Worm (Caenorhabditis elegans): ENCODE measurements around the gene oac-8.

The oac-8 gene

DNA sequence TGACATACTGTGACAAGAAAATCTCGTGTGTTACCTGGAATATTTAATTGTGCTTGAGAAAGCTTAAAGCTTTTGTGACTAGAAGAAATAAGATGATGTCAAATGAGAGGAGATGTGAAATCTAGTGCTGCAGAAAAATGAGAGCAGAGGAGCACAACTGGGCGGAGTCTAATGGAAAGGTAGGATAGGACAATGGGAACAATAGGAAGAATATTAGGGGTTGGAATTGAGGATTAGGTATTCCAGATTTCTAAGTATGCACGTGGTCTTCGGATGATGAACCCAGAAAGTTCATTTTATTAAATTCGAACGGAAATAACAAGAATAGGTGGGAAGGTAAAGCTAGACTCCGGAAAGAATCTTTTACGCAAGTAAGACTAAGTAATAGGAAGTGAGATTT, 9.2 kb downstream of the oac-8 start, which contains the start of gene C43F9.7:
Gene C43F9.7 (minus strand): TSS at position 101 of the 400 bp plus-strand sequence.
- TF ChIP-seq tbx-8 (GFP tag; optimal IDR thresholded peaks at IDR 0.05) (no peak), lin-13 (tag; optimal IDR thresholded peaks at IDR 0.05) (no peak), ztf-11 (tag; optimal IDR thresholded peaks at IDR 0.05) (no peak), elt-1 (tag; optimal IDR thresholded peaks at IDR 0.05; ENCODE audit: borderline replicate concordance, insufficient read depth) (no peak), pha-4 (tag; optimal IDR thresholded peaks at IDR 0.05) (no peak), ceh-39 (tag; optimal IDR thresholded peaks at IDR 0.05) (no peak), unc-62 (GFP tag; optimal IDR thresholded peaks at IDR 0.05) (no peak), zip-8 (tag; optimal IDR thresholded peaks at IDR 0.05) (no peak), ces-1 (GFP tag; optimal IDR thresholded peaks at IDR 0.05) (no peak), cnd-1 (tag; optimal IDR thresholded peaks at IDR 0.05) (no peak), nhr-237 (tag; optimal IDR thresholded peaks at IDR 0.05) (no peak), sptf-1 (tag; optimal IDR thresholded peaks at IDR 0.05) (no peak)

- no peak for TF ChIP-seq zip-8 (tag; optimal IDR thresholded peaks at IDR 0.05)
- no peak for TF ChIP-seq bed-3 (GFP tag; optimal IDR thresholded peaks at IDR 0.05)
- no peak for TF ChIP-seq unc-39 (tag; optimal IDR thresholded peaks at IDR 0.05)
- no peak for TF ChIP-seq lin-32 (GFP tag; optimal IDR thresholded peaks at IDR 0.05)
- no peak for TF ChIP-seq nhr-28 (tag; optimal IDR thresholded peaks at IDR 0.05)
- no peak for TF ChIP-seq M03D4.4 (tag; optimal IDR thresholded peaks at IDR 0.05)
- no peak for TF ChIP-seq mep-1 (tag; optimal IDR thresholded peaks at IDR 0.05)
- TF ChIP-seq blmp-1 (tag; optimal IDR thresholded peaks at IDR 0.05), result no peak
- TF ChIP-seq elt-1 (tag; optimal IDR thresholded peaks at IDR 0.05; ENCODE audit: borderline replicate concordance, insufficient read depth), result no peak
- TF ChIP-seq pha-4 (tag; optimal IDR thresholded peaks at IDR 0.05), result no peak
- no peak for TF ChIP-seq unc-120 (tag; optimal IDR thresholded peaks at IDR 0.05; ENCODE audit: poor library complexity, severe bottlenecking)
- no peak for TF ChIP-seq flh-1 (GFP tag; optimal IDR thresholded peaks at IDR 0.05)
Measured at ce11 chrIV:10596505-10596904, 12.2 kb downstream of the oac-8 start, which contains the start of gene C43F9.11. Gene C43F9.11, plus strand, starts transcription at chrIV:10596805.

DNA sequence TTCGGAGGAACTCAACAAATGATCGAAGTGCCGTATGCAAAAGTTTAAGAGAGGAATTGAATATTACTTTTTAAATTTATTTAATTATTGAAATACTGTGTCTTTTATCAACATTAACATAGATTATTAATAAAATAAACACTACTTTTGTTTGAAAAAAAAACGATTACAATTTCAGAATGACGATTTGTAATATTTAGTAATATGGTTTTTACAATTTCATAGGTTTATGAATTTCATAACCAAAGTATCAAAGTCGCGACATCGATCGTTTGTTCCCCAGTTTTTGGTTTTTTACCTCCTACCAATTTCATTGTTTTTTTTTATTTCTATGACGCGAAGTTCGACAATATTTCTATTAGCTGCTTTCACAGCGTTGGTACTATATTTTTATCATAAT, 15.6 kb downstream of the oac-8 start, which contains the start of gene R09H10.1:
Gene R09H10.1 (plus strand): TSS at position 301 of the 400 bp plus-strand sequence.
- TF ChIP-seq nhr-12 (tag; optimal IDR thresholded peaks at IDR 0.05) (no peak), mab-5 (tag; optimal IDR thresholded peaks at IDR 0.05) (no peak), drap-1 (GFP tag; optimal IDR thresholded peaks at IDR 0.05) (no peak), sptf-1 (tag; optimal IDR thresholded peaks at IDR 0.05) (no peak), sem-2 (GFP tag; optimal IDR thresholded peaks at IDR 0.05) (no peak), ceh-83 (GFP tag; optimal IDR thresholded peaks at IDR 0.05) (no peak), hlh-1 (tag; optimal IDR thresholded peaks at IDR 0.05) (no peak), zip-8 (tag; optimal IDR thresholded peaks at IDR 0.05) (no peak), nhr-76 (tag; optimal IDR thresholded peaks at IDR 0.05) (no peak), elt-1 (tag; optimal IDR thresholded peaks at IDR 0.05; ENCODE audit: borderline replicate concordance, insufficient read depth) (no peak), blmp-1 (tag; optimal IDR thresholded peaks at IDR 0.05) (no peak)

DNA sequence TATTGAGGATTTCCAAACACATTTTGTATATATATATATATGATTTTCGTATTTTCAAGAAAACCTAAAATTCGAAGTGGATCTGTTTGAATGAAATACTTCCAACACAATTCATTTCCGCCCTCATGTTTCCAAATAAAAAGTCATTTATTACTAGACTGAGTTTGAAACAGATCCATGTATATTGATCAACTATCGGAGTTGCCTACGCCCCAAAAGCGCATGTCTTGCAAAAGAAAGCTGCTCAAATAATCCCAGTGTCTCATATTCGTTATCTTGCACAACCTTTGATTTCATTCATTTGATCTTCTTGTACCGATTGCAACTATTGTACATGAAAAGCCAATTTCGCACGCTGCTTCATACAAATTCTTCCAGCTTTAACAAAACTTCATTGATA, 18.3 kb downstream of the oac-8 start, which contains the start of gene R09H10.2:
Gene R09H10.2 (plus strand): TSS at position 301 of the 400 bp plus-strand sequence.
- TF ChIP-seq ceh-43 (GFP tag; optimal IDR thresholded peaks at IDR 0.05) (no peak), mls-2 (tag; optimal IDR thresholded peaks at IDR 0.05) (no peak), snpc-4 (tag; optimal IDR thresholded peaks at IDR 0.05) (no peak), elt-1 (tag; optimal IDR thresholded peaks at IDR 0.05; ENCODE audit: borderline replicate concordance, insufficient read depth) (no peak)

DNA sequence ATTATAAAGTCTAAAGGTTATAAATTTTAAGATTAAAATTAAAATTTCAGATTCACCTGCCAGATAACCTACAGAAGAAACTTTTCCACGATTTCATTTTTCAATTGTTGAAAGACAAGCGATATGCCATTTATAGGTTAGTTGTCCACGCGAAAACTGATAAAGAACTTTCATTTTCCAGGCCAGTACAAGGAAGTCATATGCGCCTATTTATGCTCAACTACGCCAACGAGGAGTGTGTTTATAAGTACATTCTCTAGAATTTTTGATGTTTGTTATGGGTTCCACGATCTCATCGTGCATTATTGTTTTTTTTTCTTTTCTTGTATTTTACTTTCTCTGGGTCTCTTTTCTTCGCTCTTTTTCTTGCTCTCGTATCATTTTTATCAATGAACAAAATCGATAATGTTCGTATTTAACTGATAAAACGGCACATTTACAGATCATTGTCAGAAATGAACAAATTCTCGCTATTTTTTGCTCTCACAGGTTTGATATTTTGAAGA, 22.3 kb downstream of the oac-8 start, which contains the start of gene R09H10.3:
Gene R09H10.3 (plus strand): TSS at position 456 of the 506 bp plus-strand sequence.
- TF ChIP-seq ces-1 (GFP tag; optimal IDR thresholded peaks at IDR 0.05), result no peak
- TF ChIP-seq ceh-43 (GFP tag; optimal IDR thresholded peaks at IDR 0.05), result no peak
- TF ChIP-seq bed-3 (GFP tag; optimal IDR thresholded peaks at IDR 0.05), result no peak
- no peak for TF ChIP-seq drap-1 (GFP tag; optimal IDR thresholded peaks at IDR 0.05)
- no peak for TF ChIP-seq M03D4.4 (tag; optimal IDR thresholded peaks at IDR 0.05)
- TF ChIP-seq sem-2 (GFP tag; optimal IDR thresholded peaks at IDR 0.05), result no peak
- TF ChIP-seq pha-4 (tag; optimal IDR thresholded peaks at IDR 0.05), result no peak
- no peak for TF ChIP-seq ham-2 (GFP tag; optimal IDR thresholded peaks at IDR 0.05)
- TF ChIP-seq unc-120 (tag; optimal IDR thresholded peaks at IDR 0.05; ENCODE audit: poor library complexity, severe bottlenecking), result no peak
